Fruit fly (Drosophila melanogaster) S2 (cell line): ENCODE measurements around the gene Coq6.

Experiments
- CG8478 ChIP-seq: fragments of >200 bp; optimal IDR thresholded peaks from 2 replicates; lab custom pipeline; 2018
- CTCF ChIP-seq, 2 experiments: fragments of >200 bp; optimal IDR thresholded peaks; 2 replicates each; lab custom pipeline; 2018

DNA sequence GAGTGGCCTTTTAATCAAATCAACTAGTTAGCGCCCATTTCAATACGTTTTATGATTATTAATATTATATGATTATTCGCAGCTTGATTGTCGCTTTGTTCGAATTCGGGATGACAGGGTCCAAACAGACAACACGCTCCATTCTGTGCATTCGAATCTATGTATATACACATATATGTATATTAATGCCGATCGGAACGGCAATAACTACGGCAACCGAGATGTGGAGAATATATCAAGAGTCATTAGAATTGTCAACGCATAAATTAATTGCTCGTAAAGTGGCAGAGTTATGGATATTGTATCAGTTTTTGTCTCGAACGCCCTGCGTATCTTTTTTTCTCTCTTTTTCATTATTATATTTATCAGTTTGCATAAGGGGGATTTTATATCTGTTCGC lies 29.2 kb downstream of the Coq6 start:
- TF ChIP-seq CG8478 (lab: Kevin White, UChicago) (no peak), CTCF (optimal IDR thresholded peaks at IDR 0.05; lab: Kevin White, UChicago) (no peak)
